Fruit fly (Drosophila melanogaster) whole organism, larva: ENCODE data around the gene opa.

Experiments used
- noc ChIP-seq: fragments of 200-800 bp; sonication (Bioruptor generic); optimal IDR thresholded peaks from 3 replicates; lab custom pipeline; 2019; ENCODE audit warnings: missing biosample characterization, mild to moderate bottlenecking, missing genetic modification characterization, moderate library complexity

Gene opa

dm6 chr3R:4906627-4906940 lies 54.0 kb downstream of the opa start:
- no peak for TF ChIP-seq noc (tag; lab: Kevin White, UChicago)

- no peak for TF ChIP-seq noc (tag; lab: Kevin White, UChicago)
Measured at dm6 chr3R:4910365-4910810, 57.8 kb downstream of the opa start, which contains the start of gene Cdep. Cdep (plus strand) TSS chr3R:4910552.

- TF ChIP-seq noc (tag; lab: Kevin White, UChicago), result no peak
Measured at dm6 chr3R:4910839-4911341, 58.3 kb downstream of the opa start.

dm6 chr3R:4912130-4912549 lies 59.5 kb downstream of the opa start:
- TF ChIP-seq noc (tag; lab: Kevin White, UChicago), result peak; percentile 83

dm6 chr3R:4913181-4913580 lies 60.6 kb downstream of the opa start:
- peak; percentile 17 for TF ChIP-seq noc (tag; lab: Kevin White, UChicago)

- TF ChIP-seq noc (tag; lab: Kevin White, UChicago), result no peak
Measured at dm6 chr3R:4914439-4914880, 61.8 kb downstream of the opa start.
